Worm (Caenorhabditis elegans): Measurements from ENCODE around the gene R11D1.13.
A peak's percentile ranks its signal among the peaks of the same experiment; 100 is the strongest.

Gene R11D1.13

DNA sequence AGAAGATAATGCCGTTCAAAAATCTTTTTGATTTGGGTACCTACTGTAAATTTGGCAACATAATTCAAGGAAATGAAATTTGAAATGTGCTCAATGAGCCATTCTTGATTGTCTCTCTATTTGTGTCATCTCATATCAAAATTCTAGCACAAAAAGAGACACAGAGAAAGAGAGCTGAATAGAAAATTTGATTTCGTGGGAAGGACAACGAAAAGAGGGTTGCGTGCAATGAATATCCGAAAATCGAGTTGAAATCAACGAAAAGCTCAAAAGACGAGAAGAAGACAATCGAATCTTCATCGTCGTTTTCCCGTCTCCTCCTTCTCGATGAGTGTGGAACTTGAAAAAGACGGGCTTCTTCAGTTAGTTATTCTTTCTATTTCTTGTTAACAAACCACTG lies 20.9 kb downstream of the R11D1.13 start, which contains the start of gene C15C8.5:
Gene C15C8.5 (plus strand): TSS at position 152 of the 400 bp plus-strand sequence.
- TF ChIP-seq unc-42 (tag; optimal IDR thresholded peaks at IDR 0.05) (peak; percentile 97), dve-1 (tag; optimal IDR thresholded peaks at IDR 0.05) (no peak), gmeb-2 (tag; optimal IDR thresholded peaks at IDR 0.05) (no peak), C08G9.2 (tag; optimal IDR thresholded peaks at IDR 0.05) (no peak), fkh-10 (GFP tag; optimal IDR thresholded peaks at IDR 0.05) (no peak)

DNA sequence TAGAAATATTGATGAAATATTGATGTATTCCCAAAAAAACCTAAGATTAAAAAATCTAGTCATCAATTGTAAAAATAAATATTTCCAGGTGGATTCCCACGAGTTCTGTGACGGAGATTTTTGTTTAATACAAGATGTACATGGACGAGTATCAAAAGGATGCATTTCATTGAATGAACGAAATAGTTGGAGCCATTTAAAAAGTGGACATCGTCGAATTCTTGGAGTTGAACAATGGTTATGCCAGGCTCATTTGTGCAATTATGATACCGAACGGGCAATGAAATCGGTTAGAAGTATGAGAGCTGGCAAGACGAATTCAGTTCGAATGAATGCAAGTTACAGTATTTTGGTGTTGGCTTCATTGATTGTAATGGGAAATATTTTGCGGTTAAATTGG lies 22.6 kb downstream of the R11D1.13 start:
- TF ChIP-seq hlh-6 (tag; optimal IDR thresholded peaks at IDR 0.05) (no peak), lim-6 (tag; optimal IDR thresholded peaks at IDR 0.05) (no peak), ceh-18 (tag; optimal IDR thresholded peaks at IDR 0.05) (no peak), Y22D7AL.16 (tag; optimal IDR thresholded peaks at IDR 0.05) (no peak), C08G9.2 (tag; optimal IDR thresholded peaks at IDR 0.05) (no peak), ref-2 (tag; optimal IDR thresholded peaks at IDR 0.05) (no peak), fkh-10 (GFP tag; optimal IDR thresholded peaks at IDR 0.05) (no peak), K09A11.1 (tag; optimal IDR thresholded peaks at IDR 0.05; ENCODE audit: insufficient read depth) (no peak), ttx-3 (tag; optimal IDR thresholded peaks at IDR 0.05) (no peak), ceh-6 (GFP tag; optimal IDR thresholded peaks at IDR 0.05) (no peak), mec-3 (tag; optimal IDR thresholded peaks at IDR 0.05; ENCODE audit: borderline replicate concordance) (no peak), gmeb-2 (tag; optimal IDR thresholded peaks at IDR 0.05) (no peak), F13H6.1 (tag; optimal IDR thresholded peaks at IDR 0.05) (no peak), ama-1 (optimal IDR thresholded peaks at IDR 0.05) (no peak), pat-9 (tag; optimal IDR thresholded peaks at IDR 0.05) (no peak), unc-42 (tag; optimal IDR thresholded peaks at IDR 0.05) (no peak), pax-1 (tag; optimal IDR thresholded peaks at IDR 0.05) (no peak)

DNA sequence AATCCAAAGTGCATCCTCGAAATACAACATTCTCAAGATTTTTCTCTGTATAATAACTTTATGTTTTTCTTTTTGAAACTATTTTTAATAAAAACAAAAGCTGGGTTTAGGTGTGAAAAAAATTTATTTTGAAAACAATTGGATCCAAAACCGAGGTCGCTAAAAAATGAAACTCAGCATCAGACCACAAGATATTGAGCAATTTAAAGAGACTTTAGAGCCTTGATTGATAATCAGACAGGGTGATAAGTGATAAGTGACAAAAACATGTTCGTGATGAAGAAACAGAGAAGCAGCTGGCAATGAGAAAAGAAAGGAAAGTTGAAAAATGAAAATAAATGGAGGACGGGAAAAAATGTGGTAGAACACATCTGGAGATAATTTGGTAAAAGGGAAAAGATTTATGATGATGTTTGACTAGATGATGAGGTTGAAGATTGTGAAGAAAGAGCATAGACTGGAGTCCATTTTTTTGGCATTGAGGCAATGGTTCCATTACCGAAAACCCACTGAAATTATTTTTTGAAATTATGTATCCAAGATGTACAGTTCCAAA lies 24.6 kb downstream of the R11D1.13 start, which contains the start of gene C15C8.6:
Gene C15C8.6 (minus strand): TSS at position 51 of the 556 bp plus-strand sequence.
- TF ChIP-seq T23F11.4 (GFP tag; optimal IDR thresholded peaks at IDR 0.05), result no peak
- no peak for TF ChIP-seq zip-5 (tag; optimal IDR thresholded peaks at IDR 0.05)
- no peak for TF ChIP-seq ttx-3 (tag; optimal IDR thresholded peaks at IDR 0.05)
- no peak for TF ChIP-seq ama-1 (optimal IDR thresholded peaks at IDR 0.05)
- TF ChIP-seq ceh-22 (tag; optimal IDR thresholded peaks at IDR 0.05), result no peak
- no peak for TF ChIP-seq eyg-1 (tag; optimal IDR thresholded peaks at IDR 0.05)
- TF ChIP-seq npax-4 (tag; optimal IDR thresholded peaks at IDR 0.05), result no peak
- no peak for TF ChIP-seq ceh-2 (tag; optimal IDR thresholded peaks at IDR 0.05)
- TF ChIP-seq hlh-8 (tag; optimal IDR thresholded peaks at IDR 0.05), result no peak
- TF ChIP-seq C08G9.2 (tag; optimal IDR thresholded peaks at IDR 0.05), result no peak
- no peak for TF ChIP-seq dve-1 (tag; optimal IDR thresholded peaks at IDR 0.05)
- TF ChIP-seq tbx-2 (tag; optimal IDR thresholded peaks at IDR 0.05), result no peak
- TF ChIP-seq gmeb-2 (tag; optimal IDR thresholded peaks at IDR 0.05), result no peak

DNA sequence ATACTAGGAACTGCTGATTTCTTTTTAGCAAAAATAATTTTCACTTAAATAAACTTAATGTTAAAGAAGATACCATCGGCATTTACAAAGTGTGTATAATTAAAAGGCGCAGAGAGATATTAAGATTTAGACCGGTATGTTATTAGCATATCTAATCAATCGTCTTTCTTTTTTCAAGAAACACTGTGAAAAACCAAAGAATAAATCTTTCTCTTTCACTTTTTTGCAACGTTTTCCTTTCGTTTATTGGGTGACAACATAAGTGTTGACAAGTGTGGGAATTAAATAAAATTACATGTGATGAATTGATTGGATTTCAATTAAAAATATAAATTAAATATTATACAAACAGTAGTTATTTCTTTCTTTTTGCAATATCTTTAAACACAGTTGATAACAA lies 25.5 kb downstream of the R11D1.13 start, which contains the start of gene C15C8.8:
Gene C15C8.8 (minus strand): TSS at position 101 of the 400 bp plus-strand sequence.
- TF ChIP-seq ama-1 (optimal IDR thresholded peaks at IDR 0.05), result no peak
- no peak for TF ChIP-seq ceh-34 (tag; optimal IDR thresholded peaks at IDR 0.05)
- no peak for TF ChIP-seq tbx-7 (tag; optimal IDR thresholded peaks at IDR 0.05)
- no peak for TF ChIP-seq unc-86 (tag; optimal IDR thresholded peaks at IDR 0.05)
- TF ChIP-seq ceh-6 (GFP tag; optimal IDR thresholded peaks at IDR 0.05), result no peak
- no peak for TF ChIP-seq ceh-30 (tag; optimal IDR thresholded peaks at IDR 0.05)

DNA sequence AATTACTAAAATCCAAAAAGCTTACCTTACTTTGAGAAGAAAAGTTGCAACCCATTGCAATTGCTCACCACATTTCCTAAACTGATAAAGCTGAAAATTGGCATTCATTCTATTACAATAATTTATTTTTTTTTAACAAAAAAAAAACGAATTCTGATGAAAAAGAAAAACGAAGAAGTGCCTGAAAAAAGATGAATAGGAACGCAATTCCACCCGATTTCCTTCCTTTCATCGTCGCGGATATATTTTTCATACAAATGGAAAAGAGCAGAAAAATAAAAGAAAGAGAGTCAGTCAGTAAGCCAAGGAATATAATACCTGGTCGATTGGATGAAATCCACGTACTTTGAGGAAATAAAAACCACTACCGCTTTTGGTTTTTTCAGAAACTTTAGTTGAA lies 27.9 kb downstream of the R11D1.13 start, which contains the start of gene gpa-13:
Gene gpa-13 (minus strand): TSS at position 101 of the 400 bp plus-strand sequence.
- TF ChIP-seq ceh-24 (tag; optimal IDR thresholded peaks at IDR 0.05) (no peak), ceh-34 (tag; optimal IDR thresholded peaks at IDR 0.05) (no peak), ceh-6 (GFP tag; optimal IDR thresholded peaks at IDR 0.05) (no peak), madf-2 (tag; optimal IDR thresholded peaks at IDR 0.05) (no peak)

DNA sequence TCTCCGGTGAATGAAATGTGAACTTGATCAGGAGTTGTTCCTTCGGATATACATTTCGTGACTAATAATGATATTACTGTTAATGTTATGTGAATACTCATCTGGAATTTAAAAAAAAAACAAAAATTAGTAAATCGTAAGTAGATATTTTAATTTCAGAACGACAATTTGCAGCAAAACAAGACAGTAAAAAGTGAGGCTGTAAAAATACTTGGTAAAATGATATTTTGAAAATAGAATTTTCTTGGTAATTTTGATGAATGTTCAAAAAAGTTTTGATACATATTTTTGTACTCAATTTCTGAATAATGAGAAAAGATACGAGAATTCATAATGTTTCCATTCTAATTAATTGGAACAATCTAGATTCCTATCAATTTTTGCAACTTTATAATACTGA lies 32.7 kb downstream of the R11D1.13 start, which contains the start of gene papl-1:
Gene papl-1 (minus strand): TSS at position 101 of the 400 bp plus-strand sequence.
- no peak for TF ChIP-seq mec-3 (tag; optimal IDR thresholded peaks at IDR 0.05; ENCODE audit: borderline replicate concordance)
- TF ChIP-seq fkh-6 (tag; optimal IDR thresholded peaks at IDR 0.05), result no peak
- TF ChIP-seq ref-2 (tag; optimal IDR thresholded peaks at IDR 0.05), result no peak
- no peak for TF ChIP-seq tbx-7 (tag; optimal IDR thresholded peaks at IDR 0.05)
- TF ChIP-seq lim-6 (tag; optimal IDR thresholded peaks at IDR 0.05), result no peak
- TF ChIP-seq ceh-48 (tag; optimal IDR thresholded peaks at IDR 0.05), result no peak
